Worm (Caenorhabditis elegans): ENCODE results near the gene panl-3.
A peak's percentile ranks its signal among the peaks of the same experiment; 100 is the strongest.

The panl-3 gene

DNA sequence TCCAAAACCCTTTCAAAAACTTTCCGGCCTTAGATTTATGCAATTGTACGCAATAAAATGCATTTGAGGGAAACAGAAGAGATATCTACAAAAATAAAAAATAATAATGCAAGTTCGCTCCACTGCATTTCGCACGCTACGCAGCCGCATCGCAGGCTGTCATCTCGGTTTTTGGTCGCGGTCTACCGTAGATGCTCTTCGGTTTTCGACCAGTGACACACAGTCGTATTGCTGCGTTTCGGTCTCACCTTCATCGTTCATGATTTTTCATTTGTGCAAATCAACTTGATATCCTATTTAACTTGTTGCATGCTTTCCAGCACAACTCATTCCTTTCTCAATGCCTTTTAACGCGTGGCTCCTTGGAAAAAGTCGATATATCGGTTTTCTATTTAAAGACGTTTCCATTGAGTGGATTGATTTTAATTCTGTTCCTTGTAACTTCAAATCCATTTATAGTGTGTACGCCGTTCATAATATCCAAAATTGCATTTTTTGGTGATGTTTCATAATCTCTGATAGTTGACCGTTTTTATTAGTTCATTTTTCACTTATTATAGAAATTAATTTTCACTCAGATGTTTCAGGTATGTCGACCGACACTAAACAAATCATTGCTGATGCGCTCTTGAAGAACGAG, 38.1 kb upstream of the panl-3 start, which contains the start of gene vha-1 (continued):
- TF ChIP-seq tlp-1 (tag; optimal IDR thresholded peaks at IDR 0.05) (no peak), lin-15B (tag; optimal IDR thresholded peaks at IDR 0.05) (peak; percentile 95), skn-1 (tag; optimal IDR thresholded peaks at IDR 0.05) (peak; percentile 91), lin-13 (GFP tag; optimal IDR thresholded peaks at IDR 0.05) (peak; percentile 83), sptf-1 (tag; optimal IDR thresholded peaks at IDR 0.05) (no peak), elt-2 (tag; optimal IDR thresholded peaks at IDR 0.05) (no peak), nhr-237 (tag; optimal IDR thresholded peaks at IDR 0.05) (peak; percentile 84), C16A3.4 (tag; optimal IDR thresholded peaks at IDR 0.05) (peak; percentile 91), lir-3 (tag; optimal IDR thresholded peaks at IDR 0.05; ENCODE audit: poor library complexity) (peak; percentile 34)

DNA sequence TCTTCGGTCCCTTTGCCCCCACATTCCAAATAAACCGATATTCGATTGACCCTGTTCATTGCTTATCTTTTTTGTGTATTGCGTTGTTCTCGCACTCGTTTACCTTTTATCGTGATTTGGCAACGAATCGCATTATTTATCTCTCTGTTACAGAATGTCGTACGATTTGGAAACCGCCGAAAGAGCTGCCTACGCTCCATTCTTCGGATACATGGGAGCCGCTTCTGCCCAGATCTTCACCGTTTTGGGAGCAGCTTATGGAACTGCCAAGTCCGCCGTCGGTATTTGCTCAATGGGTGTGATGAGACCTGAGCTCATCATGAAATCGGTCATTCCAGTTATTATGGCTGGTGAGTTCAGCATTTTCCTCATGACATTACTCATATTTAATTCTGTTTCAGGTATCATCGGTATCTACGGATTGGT, 36.8 kb upstream of the panl-3 start, which contains the start of gene vha-2:
TSS of gene vha-2 (plus strand) at position 154 of the 426 bp plus-strand sequence.
- TF ChIP-seq hpl-2 (GFP tag; optimal IDR thresholded peaks at IDR 0.05) (no peak), blmp-1 (tag; optimal IDR thresholded peaks at IDR 0.05) (no peak), pag-3 (tag; optimal IDR thresholded peaks at IDR 0.05; ENCODE audit: borderline replicate concordance, insufficient read depth) (no peak), nhr-76 (tag; optimal IDR thresholded peaks at IDR 0.05) (no peak), nhr-28 (tag; optimal IDR thresholded peaks at IDR 0.05) (no peak), Y116A8C.19 (tag; optimal IDR thresholded peaks at IDR 0.05; ENCODE audit: borderline replicate concordance) (no peak), zip-4 (GFP tag; optimal IDR thresholded peaks at IDR 0.05) (no peak), unc-30 (tag; optimal IDR thresholded peaks at IDR 0.05) (no peak), swsn-7 (tag; optimal IDR thresholded peaks at IDR 0.05) (no peak), mdl-1 (tag; optimal IDR thresholded peaks at IDR 0.05) (no peak), ceh-88 (GFP tag; IDR thresholded peaks at IDR 0.05) (no peak), lin-14 (GFP tag; optimal IDR thresholded peaks at IDR 0.05) (no peak), aha-1 (tag; optimal IDR thresholded peaks at IDR 0.05) (no peak), lin-35 (GFP tag; optimal IDR thresholded peaks at IDR 0.05) (peak in 1 of 2 experiments; percentile 13), mab-9 (GFP tag; IDR thresholded peaks at IDR 0.05) (no peak), ceh-8 (GFP tag; optimal IDR thresholded peaks at IDR 0.05) (no peak), pqm-1 (tag; optimal IDR thresholded peaks at IDR 0.05) (no peak), ztf-4 (tag; optimal IDR thresholded peaks at IDR 0.05) (no peak), C34B4.2 (tag; optimal IDR thresholded peaks at IDR 0.05) (no peak), mep-1 (tag; optimal IDR thresholded peaks at IDR 0.05) (no peak), nhr-85 (tag) (peak; percentile 80), grh-1 (GFP tag; IDR thresholded peaks at IDR 0.05) (0 out of 2 replicates have a peak, but pooled peaks have one; percentile 10), tlp-1 (tag; optimal IDR thresholded peaks at IDR 0.05) (no peak), ces-1 (GFP tag; optimal IDR thresholded peaks at IDR 0.05) (no peak), hlh-4 (tag; optimal IDR thresholded peaks at IDR 0.05) (no peak), elt-3 (tag; optimal IDR thresholded peaks at IDR 0.05) (no peak), nhr-237 (tag; optimal IDR thresholded peaks at IDR 0.05) (no peak), fos-1 (tag; optimal IDR thresholded peaks at IDR 0.05) (no peak), unc-62 (GFP tag; optimal IDR thresholded peaks at IDR 0.05) (no peak), ceh-90 (tag; optimal IDR thresholded peaks at IDR 0.05) (no peak), nhr-11 (tag; optimal IDR thresholded peaks at IDR 0.05) (no peak), ceh-82 (tag; optimal IDR thresholded peaks at IDR 0.05) (no peak), vab-15 (tag; optimal IDR thresholded peaks at IDR 0.05) (no peak), alr-1 (tag; optimal IDR thresholded peaks at IDR 0.05; ENCODE audit: borderline replicate concordance) (peak; percentile 93), egl-27 (tag; optimal IDR thresholded peaks at IDR 0.05) (no peak), sox-4 (tag; optimal IDR thresholded peaks at IDR 0.05) (no peak), ceh-63 (GFP tag; optimal IDR thresholded peaks at IDR 0.05) (peak; percentile 8), C04F5.9 (tag; optimal IDR thresholded peaks at IDR 0.05) (no peak), ama-1 (optimal IDR thresholded peaks at IDR 0.05) (no peak), nhr-47 (tag; optimal IDR thresholded peaks at IDR 0.05) (no peak), lin-39 (tag; optimal IDR thresholded peaks at IDR 0.05) (no peak), rnt-1 (tag; optimal IDR thresholded peaks at IDR 0.05) (no peak), efl-1 (optimal IDR thresholded peaks at IDR 0.05) (no peak), efl-1 (GFP tag; optimal IDR thresholded peaks at IDR 0.05 in 1 of 2) (no peak), aly-2 (tag; optimal IDR thresholded peaks at IDR 0.05) (peak; percentile 60)
